Worm (Caenorhabditis elegans): ENCODE measurements around the gene F58H1.5.

ce11 chrV:11913283-11913682, 44.9 kb upstream of the F58H1.5 start:
- TF ChIP-seq hrde-1 (tag; optimal IDR thresholded peaks at IDR 0.05; ENCODE audit: borderline replicate concordance): no peak
- no peak for TF ChIP-seq ama-1 (optimal IDR thresholded peaks at IDR 0.05)
- no peak for TF ChIP-seq ama-1 (GFP tag; optimal IDR thresholded peaks at IDR 0.05)
- no peak for TF ChIP-seq efl-1 (GFP tag; optimal IDR thresholded peaks at IDR 0.05)
- no peak for TF ChIP-seq attf-3 (GFP tag; conservative IDR thresholded peaks at IDR 0.05)
- no peak for TF ChIP-seq F49E8.2 (tag; optimal IDR thresholded peaks at IDR 0.05; ENCODE audit: insufficient read depth)
- no peak for TF ChIP-seq unc-62 (GFP tag; optimal IDR thresholded peaks at IDR 0.05)
- TF ChIP-seq hlh-12 (tag; optimal IDR thresholded peaks at IDR 0.05): no peak
